Worm (Caenorhabditis elegans) whole organism, L4 larva: ENCODE results near the gene Y47D7A.13.

Experiments used
- arid-1 ChIP-seq: fragments of 200-800 bp; sonication (Bioruptor generic); conservative IDR thresholded peaks from 2 replicates; pipeline ENCODE4 v1.3.6; 2022; ENCODE audit warnings: missing genetic modification reagents, missing genetic modification characterization, missing compliant biosample characterization
- ceh-32 ChIP-seq: sonication (generic microtip); optimal IDR thresholded peaks from 2 replicates; lab custom pipeline; 2016; ENCODE audit warnings: mild to moderate bottlenecking, missing genetic modification characterization, missing compliant biosample characterization; ENCODE audit not compliant: poor library complexity
- fos-1 ChIP-seq: fragments of 150-350 bp; optimal IDR thresholded peaks from 2 replicates; lab custom pipeline; 2014; ENCODE audit warnings: missing biosample characterization, missing genetic modification characterization
- gei-8 ChIP-seq: fragments of 200-800 bp; sonication (Bioruptor generic); optimal IDR thresholded peaks from 2 replicates; lab custom pipeline; 2018; ENCODE audit warnings: mild to moderate bottlenecking, missing genetic modification characterization, missing compliant biosample characterization
- lin-13 ChIP-seq: fragments of 150-350 bp; optimal IDR thresholded peaks from 2 replicates; lab custom pipeline; 2014; ENCODE audit warnings: missing biosample characterization, missing genetic modification reagents, missing genetic modification characterization
- nhr-77 ChIP-seq: fragments of 150-350 bp; optimal IDR thresholded peaks from 2 replicates; lab custom pipeline; 2014; ENCODE audit warnings: missing biosample characterization, missing genetic modification characterization
- set-16 ChIP-seq: fragments of 200-800 bp; sonication (Bioruptor generic); IDR thresholded peaks from 2 replicates; pipeline ENCODE4 v1.3.6; 2022; ENCODE audit warnings: missing genetic modification reagents, missing genetic modification characterization, missing compliant biosample characterization
- snpc-4 ChIP-seq: fragments of 150-350 bp; optimal IDR thresholded peaks from 2 replicates; lab custom pipeline; 2014; ENCODE audit warnings: missing biosample characterization, missing genetic modification characterization
- tra-1 ChIP-seq: fragments of 200-800 bp; sonication (Bioruptor generic); IDR thresholded peaks from 2 replicates; pipeline ENCODE4 v1.3.6; 2022; ENCODE audit warnings: missing genetic modification reagents, missing genetic modification characterization, missing compliant biosample characterization
- unc-62 ChIP-seq, 3 experiments: fragments of 150-350 bp in 1 of 3; sonication (generic microtip); optimal IDR thresholded peaks in 2 of 3; peaks in 1 of 3; 1 replicate in 1 of 3; 2 replicates in 2 of 3; lab custom pipeline; 2014 to 2017; ENCODE audit warnings: missing biosample characterization in 3 of 3, missing genetic modification characterization in 3 of 3, missing genetic modification reagents in 3 of 3, missing genotype in 1 of 3

- TF ChIP-seq fos-1 (no peak), arid-1 (no peak), gei-8 (GFP tag; lab: Kevin White, UChicago) (no peak), tra-1 (GFP tag; lab: Robert Waterston, UW) (no peak), lin-13 (GFP tag; lab: Kevin White, UChicago) (no peak), unc-62 (GFP tag; optimal IDR thresholded peaks at IDR 0.05 in 1 of 2; lab: Kevin White, UChicago) (no peak), unc-62 (tag; optimal IDR thresholded peaks at IDR 0.05; lab: Kevin White, UChicago) (no peak), nhr-77 (tag; lab: Kevin White, UChicago) (no peak), snpc-4 (no peak), ceh-32 (tag; lab: Kevin White, UChicago) (no peak), set-16 (GFP tag; lab: Robert Waterston, UW) (no peak)
Observed at ce11 chrV:4411714-4412113, 24.0 kb downstream of the Y47D7A.13 start, which contains the start of gene Y47D7A.17.
